Worm (Caenorhabditis elegans): ENCODE measurements around the gene K03H6.5.

DNA sequence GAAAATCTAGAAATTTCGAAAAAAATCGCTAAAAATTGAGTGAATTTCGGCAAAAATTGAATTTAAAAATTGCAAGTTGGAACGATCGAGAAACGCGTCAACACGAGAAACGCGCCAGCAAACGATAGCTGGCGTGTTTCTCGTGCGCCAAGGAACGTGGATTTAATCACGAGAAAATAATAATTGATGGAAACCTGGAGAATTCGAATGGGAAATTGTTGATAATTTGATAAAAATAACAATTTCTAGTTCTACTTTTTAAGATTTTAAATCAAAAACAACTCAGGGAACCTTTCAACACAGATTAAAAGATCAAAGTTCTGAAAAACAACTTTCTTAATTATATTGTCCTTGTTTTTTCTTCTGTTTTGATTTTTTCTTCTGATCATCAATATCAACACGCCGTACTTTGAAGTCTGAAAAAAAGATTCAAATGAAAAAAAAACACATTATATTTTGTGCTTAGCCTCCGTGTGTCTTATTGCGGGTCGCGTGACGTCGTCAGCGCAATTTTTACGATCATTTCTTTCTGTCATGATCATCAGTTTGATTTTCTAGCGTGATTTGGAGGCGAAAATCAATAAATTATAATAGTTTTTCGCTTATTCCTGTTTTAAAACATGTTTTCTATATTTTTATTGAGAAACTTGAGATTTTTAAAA lies 40.1 kb downstream of the K03H6.5 start, which contains the start of gene npp-20:
- TF ChIP-seq elt-3 (tag; optimal IDR thresholded peaks at IDR 0.05) = peak in 1 of 6 experiments; percentile 6
- no peak for TF ChIP-seq lin-14 (GFP tag; optimal IDR thresholded peaks at IDR 0.05)
- peak in 1 of 2 experiments; percentile 72 for TF ChIP-seq mdl-1 (tag; optimal IDR thresholded peaks at IDR 0.05)
- TF ChIP-seq snpc-4 (tag; optimal IDR thresholded peaks at IDR 0.05) = peak; percentile 38
- TF ChIP-seq aha-1 (tag; optimal IDR thresholded peaks at IDR 0.05) = no peak

Data from whole organism, L1 larva.